Worm (Caenorhabditis elegans): ENCODE results near the gene C36H8.1.

DNA sequence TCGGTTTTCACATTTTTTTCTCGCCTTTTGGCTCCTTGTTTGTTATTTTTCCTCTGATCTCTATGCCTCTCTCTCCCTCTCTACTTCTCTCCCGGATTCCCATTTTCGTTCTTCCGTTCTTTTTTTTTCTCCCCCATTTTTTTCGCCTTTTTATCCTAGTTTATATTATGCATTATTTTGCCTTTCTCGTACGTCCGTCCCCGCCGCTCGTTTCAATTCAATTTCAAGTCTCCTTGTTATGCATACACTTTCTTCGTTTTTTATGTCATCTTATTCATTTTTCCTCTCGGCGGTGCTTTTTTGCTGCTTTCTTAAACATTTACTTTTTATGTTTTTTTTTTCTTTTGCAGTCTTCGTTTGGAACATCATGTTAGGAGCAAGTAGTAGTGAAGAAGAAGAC lies 28.9 kb upstream of the C36H8.1 start, which contains the start of gene unc-31:
- no peak for TF ChIP-seq fos-1 (tag; optimal IDR thresholded peaks at IDR 0.05)
- TF ChIP-seq zag-1 (tag; optimal IDR thresholded peaks at IDR 0.05): no peak
- no peak for TF ChIP-seq aly-2 (tag; optimal IDR thresholded peaks at IDR 0.05)
- TF ChIP-seq elt-3 (tag; optimal IDR thresholded peaks at IDR 0.05): no peak
- no peak for TF ChIP-seq nhr-11 (tag; optimal IDR thresholded peaks at IDR 0.05)
- TF ChIP-seq skn-1 (tag; optimal IDR thresholded peaks at IDR 0.05): no peak
